Worm (Caenorhabditis elegans) whole organism, L1 larva: ENCODE results near the gene srw-3.

ENCODE experiments used
- C16A3.4 ChIP-seq: fragments of 150-350 bp; optimal IDR thresholded peaks from 2 replicates; lab custom pipeline; 2014; ENCODE audit warnings: missing biosample characterization, missing genetic modification characterization
- C34B4.2 ChIP-seq: sonication (generic microtip); optimal IDR thresholded peaks from 2 replicates; lab custom pipeline; 2017; ENCODE audit warnings: mild to moderate bottlenecking, missing genetic modification characterization, missing compliant biosample characterization
- alr-1 ChIP-seq: fragments of 200-800 bp; sonication (Bioruptor generic); optimal IDR thresholded peaks from 2 replicates; lab custom pipeline; 2018; ENCODE audit warnings: borderline replicate concordance, mild to moderate bottlenecking, missing genetic modification characterization, missing compliant biosample characterization
- aly-2 ChIP-seq: fragments of 150-350 bp; optimal IDR thresholded peaks from 2 replicates; lab custom pipeline; 2014; ENCODE audit warnings: missing biosample characterization, missing genetic modification characterization
- ceh-8 ChIP-seq: fragments of 200-800 bp; sonication (Bioruptor generic); optimal IDR thresholded peaks from 2 replicates; lab custom pipeline; 2018; ENCODE audit warnings: mild to moderate bottlenecking, missing genetic modification characterization, moderate library complexity, missing compliant biosample characterization
- ceh-88 ChIP-seq: fragments of 200-800 bp; sonication (Bioruptor generic); IDR thresholded peaks from 2 replicates; pipeline ENCODE4 v1.3.6; 2022; ENCODE audit warnings: missing genetic modification characterization, missing compliant biosample characterization
- dpl-1 ChIP-seq, 3 experiments: fragments of 150-350 bp in 2 of 3; sonication (generic microtip) in 1 of 3; optimal IDR thresholded peaks; 2 replicates each; lab custom pipeline; 2014 to 2017; ENCODE audit warnings: missing biosample characterization in 3 of 3, missing genetic modification characterization in 3 of 3, missing genetic modification reagents in 3 of 3
- dsc-1 ChIP-seq: sonication (generic microtip); optimal IDR thresholded peaks from 2 replicates; lab custom pipeline; 2016; ENCODE audit warnings: mild to moderate bottlenecking, missing genetic modification characterization, missing compliant biosample characterization
- efl-3 ChIP-seq: fragments of 200-800 bp; sonication (Bioruptor generic); optimal IDR thresholded peaks from 2 replicates; lab custom pipeline; 2018; ENCODE audit warnings: mild to moderate bottlenecking, missing genetic modification characterization, missing compliant biosample characterization
- egl-27 ChIP-seq, 2 experiments: fragments of 150-350 bp in 1 of 2; sonication (generic microtip); optimal IDR thresholded peaks; 3 replicates each; lab custom pipeline; 2017 to 2018; ENCODE audit warnings: missing biosample characterization in 2 of 2, missing genetic modification characterization in 2 of 2, missing genetic modification reagents in 2 of 2
- elt-2 ChIP-seq: sonication (generic microtip); optimal IDR thresholded peaks from 2 replicates; lab custom pipeline; 2016; ENCODE audit warnings: missing genetic modification characterization, mild to moderate bottlenecking, inconsistent platforms, missing compliant biosample characterization, missing genetic modification reagents
- elt-3 ChIP-seq, 6 experiments: fragments of 150-350 bp in 1 of 6; sonication (generic microtip); optimal IDR thresholded peaks; 2 replicates each; lab custom pipeline; 2017 to 2018; ENCODE audit warnings: missing biosample characterization in 6 of 6, missing genetic modification characterization in 6 of 6, inconsistent platforms in 1 of 6
- fkh-10 ChIP-seq: sonication (generic microtip); optimal IDR thresholded peaks from 2 replicates; lab custom pipeline; 2017; ENCODE audit warnings: missing biosample characterization, missing genetic modification reagents, missing genetic modification characterization
- fos-1 ChIP-seq: fragments of 150-350 bp; optimal IDR thresholded peaks from 2 replicates; lab custom pipeline; 2014; ENCODE audit warnings: missing biosample characterization, missing genetic modification characterization
- grh-1 ChIP-seq: fragments of 200-800 bp; sonication (Bioruptor generic); IDR thresholded peaks from 2 replicates; pipeline ENCODE4 v1.3.6; 2022; ENCODE audit warnings: missing genetic modification reagents, missing genetic modification characterization, missing compliant biosample characterization
- hlh-17 ChIP-seq: fragments of 200-800 bp; sonication (Bioruptor generic); optimal IDR thresholded peaks from 2 replicates; lab custom pipeline; 2018; ENCODE audit warnings: missing genetic modification characterization, mild to moderate bottlenecking, missing compliant biosample characterization, moderate library complexity, borderline replicate concordance
- hpl-2 ChIP-seq: fragments of 150-350 bp; optimal IDR thresholded peaks from 2 replicates; lab custom pipeline; 2014; ENCODE audit warnings: missing biosample characterization, missing genetic modification reagents, missing genetic modification characterization
- irx-1 ChIP-seq: sonication (generic microtip); optimal IDR thresholded peaks from 2 replicates; lab custom pipeline; 2016; ENCODE audit warnings: missing genetic modification characterization, missing compliant biosample characterization
- isw-1 ChIP-seq: fragments of 200-800 bp; sonication (Bioruptor generic); IDR thresholded peaks from 2 replicates; pipeline ENCODE4 v1.3.6; 2022; ENCODE audit warnings: missing genetic modification characterization, missing compliant biosample characterization
- jun-1 ChIP-seq: fragments of 150-350 bp; optimal IDR thresholded peaks from 2 replicates; lab custom pipeline; 2014; ENCODE audit warnings: missing biosample characterization, missing genetic modification reagents, missing genetic modification characterization
- lin-13 ChIP-seq: fragments of 150-350 bp; optimal IDR thresholded peaks from 2 replicates; lab custom pipeline; 2014; ENCODE audit warnings: missing biosample characterization, missing genetic modification reagents, missing genetic modification characterization
- lin-14 ChIP-seq: fragments of 200-800 bp; sonication (Bioruptor generic); optimal IDR thresholded peaks from 2 replicates; lab custom pipeline; 2018; ENCODE audit warnings: mild to moderate bottlenecking, missing genetic modification characterization, moderate library complexity, missing compliant biosample characterization
- lin-35 ChIP-seq, 2 experiments: fragments of 150-350 bp; optimal IDR thresholded peaks; 2 replicates each; lab custom pipeline; 2014; ENCODE audit warnings: missing biosample characterization in 2 of 2, missing genetic modification characterization in 2 of 2, missing genetic modification reagents in 2 of 2
- lin-39 ChIP-seq: fragments of 150-350 bp; optimal IDR thresholded peaks from 2 replicates; lab custom pipeline; 2014; ENCODE audit warnings: missing biosample characterization, missing genetic modification reagents, missing genetic modification characterization
- lir-3 ChIP-seq: sonication (generic microtip); optimal IDR thresholded peaks from 2 replicates; lab custom pipeline; 2016; ENCODE audit warnings: mild to moderate bottlenecking, missing genetic modification characterization, moderate library complexity, missing compliant biosample characterization; ENCODE audit not compliant: poor library complexity
- mdl-1 ChIP-seq, 2 experiments: fragments of 150-350 bp; optimal IDR thresholded peaks; 2 replicates each; lab custom pipeline; 2014 to 2017; ENCODE audit warnings: missing biosample characterization in 2 of 2, missing genetic modification characterization in 2 of 2, inconsistent platforms in 1 of 2
- mef-2 ChIP-seq: fragments of 150-350 bp; optimal IDR thresholded peaks from 2 replicates; lab custom pipeline; 2014; ENCODE audit warnings: missing biosample characterization, missing genetic modification characterization
- mep-1 ChIP-seq: fragments of 150-350 bp; optimal IDR thresholded peaks from 2 replicates; lab custom pipeline; 2014; ENCODE audit warnings: missing biosample characterization, missing genetic modification characterization
- nhr-11 ChIP-seq: fragments of 150-350 bp; optimal IDR thresholded peaks from 2 replicates; lab custom pipeline; 2014; ENCODE audit warnings: missing biosample characterization, missing genetic modification characterization
- nhr-12 ChIP-seq: sonication (generic microtip); optimal IDR thresholded peaks from 2 replicates; lab custom pipeline; 2017; ENCODE audit warnings: missing biosample characterization, missing genetic modification characterization
- nhr-19 ChIP-seq: fragments of 200-800 bp; sonication (Bioruptor generic); conservative IDR thresholded peaks from 2 replicates; pipeline ENCODE4 v1.3.6; 2022; ENCODE audit warnings: missing genetic modification characterization, missing compliant biosample characterization
- nhr-237 ChIP-seq: fragments of 150-350 bp; optimal IDR thresholded peaks from 2 replicates; lab custom pipeline; 2014; ENCODE audit warnings: missing biosample characterization, missing genetic modification characterization
- nhr-28 ChIP-seq: fragments of 150-350 bp; optimal IDR thresholded peaks from 2 replicates; lab custom pipeline; 2014; ENCODE audit warnings: missing biosample characterization, missing genetic modification characterization
- nhr-47 ChIP-seq: sonication (generic microtip); optimal IDR thresholded peaks from 2 replicates; lab custom pipeline; 2016; ENCODE audit warnings: mild to moderate bottlenecking, missing genetic modification characterization, moderate library complexity, missing compliant biosample characterization
- nhr-76 ChIP-seq: sonication (generic microtip); optimal IDR thresholded peaks from 2 replicates; lab custom pipeline; 2017; ENCODE audit warnings: missing biosample characterization, missing genetic modification characterization
- nhr-85 ChIP-seq: sonication (generic microtip); peaks from one replicate; lab custom pipeline; 2016; ENCODE audit warnings: missing genetic modification characterization, inconsistent platforms, missing compliant biosample characterization
- nhr-90 ChIP-seq: sonication (generic microtip); optimal IDR thresholded peaks from 2 replicates; lab custom pipeline; 2016; ENCODE audit warnings: mild to moderate bottlenecking, missing genetic modification characterization, missing compliant biosample characterization; ENCODE audit not compliant: poor library complexity
- pag-3 ChIP-seq: sonication (generic microtip); optimal IDR thresholded peaks from 2 replicates; lab custom pipeline; 2017; ENCODE audit warnings: missing genetic modification characterization, mild to moderate bottlenecking, missing compliant biosample characterization, antibody characterized with exemption, borderline replicate concordance; ENCODE audit not compliant: insufficient read depth
- pqm-1 ChIP-seq: sonication (generic microtip); optimal IDR thresholded peaks from 3 replicates; lab custom pipeline; 2017; ENCODE audit warnings: missing biosample characterization, missing genetic modification characterization
- rnt-1 ChIP-seq: sonication (generic microtip); optimal IDR thresholded peaks from 2 replicates; lab custom pipeline; 2016; ENCODE audit warnings: mild to moderate bottlenecking, missing genetic modification characterization, moderate library complexity, missing compliant biosample characterization
- skn-1 ChIP-seq: fragments of 150-350 bp; optimal IDR thresholded peaks from 2 replicates; lab custom pipeline; 2014; ENCODE audit warnings: missing biosample characterization, missing genetic modification characterization
- snpc-4 ChIP-seq: fragments of 150-350 bp; optimal IDR thresholded peaks from 2 replicates; lab custom pipeline; 2014; ENCODE audit warnings: missing biosample characterization, missing genetic modification characterization
- sptf-1 ChIP-seq: fragments of 150-350 bp; optimal IDR thresholded peaks from 2 replicates; lab custom pipeline; 2014; ENCODE audit warnings: missing biosample characterization, missing genetic modification characterization
- swsn-7 ChIP-seq: sonication (generic microtip); optimal IDR thresholded peaks from 2 replicates; lab custom pipeline; 2016; ENCODE audit warnings: missing genetic modification characterization, missing compliant biosample characterization
- tbx-2 ChIP-seq: sonication (generic microtip); optimal IDR thresholded peaks from 2 replicates; lab custom pipeline; 2016; ENCODE audit warnings: missing genetic modification characterization, missing compliant biosample characterization
- unc-86 ChIP-seq: sonication (generic microtip); optimal IDR thresholded peaks from 2 replicates; lab custom pipeline; 2016; ENCODE audit warnings: missing genetic modification characterization, missing compliant biosample characterization
- unc-98 ChIP-seq: fragments of 200-800 bp; sonication (Bioruptor generic); IDR thresholded peaks from 2 replicates; pipeline ENCODE4 v1.3.6; 2022; ENCODE audit warnings: missing genetic modification characterization, missing compliant biosample characterization
- vab-15 ChIP-seq: sonication (generic microtip); optimal IDR thresholded peaks from 2 replicates; lab custom pipeline; 2017; ENCODE audit warnings: missing genotype, mild to moderate bottlenecking, missing genetic modification characterization, missing compliant biosample characterization
- xbp-1 ChIP-seq: sonication (generic microtip); optimal IDR thresholded peaks from 2 replicates; lab custom pipeline; 2016; ENCODE audit warnings: missing genetic modification characterization, missing compliant biosample characterization
- zag-1 ChIP-seq: fragments of 150-350 bp; optimal IDR thresholded peaks from 2 replicates; lab custom pipeline; 2014; ENCODE audit warnings: missing biosample characterization, missing genetic modification characterization
- zip-4 ChIP-seq: fragments of 200-800 bp; sonication (Bioruptor generic); optimal IDR thresholded peaks from 2 replicates; lab custom pipeline; 2018; ENCODE audit warnings: mild to moderate bottlenecking, missing genetic modification characterization, moderate library complexity, missing compliant biosample characterization
- ztf-11 ChIP-seq, 2 experiments: sonication (generic microtip); optimal IDR thresholded peaks; 2 replicates each; lab custom pipeline; 2016 to 2017; ENCODE audit warnings: missing genetic modification characterization in 2 of 2, missing biosample characterization in 1 of 2, missing compliant biosample characterization in 1 of 2
- ztf-4 ChIP-seq: fragments of 150-350 bp; optimal IDR thresholded peaks from 2 replicates; lab custom pipeline; 2014; ENCODE audit warnings: missing biosample characterization, missing genetic modification characterization

srw-3 gene

ce11 chrV:7734909-7735308 lies 29.5 kb downstream of the srw-3 start, which contains the start of gene clic-1 (continued):
- TF ChIP-seq nhr-12 (tag; lab: Kevin White, UChicago) (no peak), rnt-1 (tag; lab: Kevin White, UChicago) (peak; percentile 63), irx-1 (tag; lab: Kevin White, UChicago) (peak; percentile 26), C16A3.4 (tag; lab: Kevin White, UChicago) (peak; percentile 64), lin-13 (GFP tag; lab: Kevin White, UChicago) (peak; percentile 9), grh-1 (GFP tag; lab: Robert Waterston, UW) (no peak), lin-35 (GFP tag; optimal IDR thresholded peaks at IDR 0.05; lab: Kevin White, UChicago) (peak; percentile 96 to 98), mef-2 (tag; lab: Kevin White, UChicago) (no peak), C34B4.2 (no peak), fkh-10 (GFP tag; lab: Kevin White, UChicago) (peak; percentile 3), skn-1 (peak; percentile 91), egl-27 (tag; optimal IDR thresholded peaks at IDR 0.05; lab: Kevin White, UChicago) (no peak), lin-39 (tag; lab: Kevin White, UChicago) (no peak), mep-1 (tag; lab: Kevin White, UChicago) (no peak), pqm-1 (tag; lab: Kevin White, UChicago) (no peak), ztf-11 (tag; optimal IDR thresholded peaks at IDR 0.05; lab: Kevin White, UChicago) (no peak), lir-3 (peak; percentile 18), aly-2 (tag; lab: Kevin White, UChicago) (peak; percentile 2), dsc-1 (peak; percentile 44), elt-3 (tag; optimal IDR thresholded peaks at IDR 0.05; lab: Kevin White, UChicago) (peak in 2 of 6 experiments; percentile 15 to 59), nhr-47 (tag; lab: Kevin White, UChicago) (peak; percentile 68), nhr-28 (no peak), vab-15 (tag; lab: Kevin White, UChicago) (no peak), zip-4 (GFP tag; lab: Kevin White, UChicago) (peak; percentile 65), efl-3 (GFP tag; lab: Kevin White, UChicago) (no peak), unc-86 (peak; percentile 58), unc-98 (GFP tag; lab: Robert Waterston, UW) (no peak), ceh-8 (GFP tag; lab: Kevin White, UChicago) (no peak), zag-1 (no peak), fos-1 (tag; lab: Kevin White, UChicago) (peak; percentile 58), elt-2 (tag; lab: Kevin White, UChicago) (no peak), lin-14 (GFP tag; lab: Kevin White, UChicago) (peak; percentile 70), ceh-88 (GFP tag; lab: Robert Waterston, UW) (no peak), jun-1 (tag; lab: Kevin White, UChicago) (peak; percentile 63), nhr-11 (tag; lab: Kevin White, UChicago) (peak; percentile 4), nhr-90 (tag; lab: Kevin White, UChicago) (no peak), nhr-237 (tag; lab: Kevin White, UChicago) (no peak), mdl-1 (tag; optimal IDR thresholded peaks at IDR 0.05; lab: Kevin White, UChicago) (peak in 1 of 2 experiments; percentile 67), swsn-7 (tag; lab: Kevin White, UChicago) (peak; percentile 62), hlh-17 (GFP tag; lab: Kevin White, UChicago) (no peak), isw-1 (peak; percentile 56), sptf-1 (tag; lab: Kevin White, UChicago) (no peak), dpl-1 (GFP tag; optimal IDR thresholded peaks at IDR 0.05; lab: Kevin White, UChicago) (peak; percentile 92 to 95 (median 93)), ztf-4 (tag; lab: Kevin White, UChicago) (no peak), pag-3 (tag; lab: Kevin White, UChicago) (no peak), nhr-76 (tag; lab: Kevin White, UChicago) (no peak), hpl-2 (GFP tag; lab: Kevin White, UChicago) (no peak), snpc-4 (tag; lab: Kevin White, UChicago) (peak; percentile 38), xbp-1 (tag; lab: Kevin White, UChicago) (peak; percentile 70), nhr-19 (peak; percentile 42), nhr-85 (tag; lab: Kevin White, UChicago) (peak; percentile 80), alr-1 (no peak), tbx-2 (tag; lab: Kevin White, UChicago) (peak; percentile 65)
